Worm (Caenorhabditis elegans): Measurements from ENCODE around the gene mup-2.
A peak's percentile ranks its signal among the peaks of the same experiment; 100 is the strongest.

Gene mup-2

DNA sequence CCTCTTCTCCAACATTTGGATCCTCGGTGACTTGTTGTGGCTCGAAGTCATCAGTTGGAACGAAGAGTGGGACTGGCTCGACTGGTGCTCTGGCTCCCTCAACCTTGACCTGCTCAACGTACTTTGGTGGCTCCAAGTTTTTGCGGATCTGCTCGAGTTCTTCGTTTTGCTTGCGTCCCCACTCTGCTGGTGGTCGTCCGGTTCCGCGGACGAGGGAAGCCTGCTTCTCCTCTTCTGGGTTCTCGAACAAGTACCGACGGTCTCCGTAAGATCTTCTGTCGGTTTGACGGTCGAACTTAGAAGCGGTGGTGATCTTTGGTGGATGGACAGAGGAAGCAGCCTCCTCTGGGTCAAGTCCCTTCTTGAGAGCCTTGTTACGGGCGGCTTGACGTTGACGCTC is 1.3 kb downstream of the mup-2 start:
- TF ChIP-seq egl-18 (GFP tag; IDR thresholded peaks at IDR 0.05) (no peak), egl-44 (GFP tag; IDR thresholded peaks at IDR 0.05) (no peak), ceh-58 (GFP tag; IDR thresholded peaks at IDR 0.05) (no peak), bed-1 (GFP tag; IDR thresholded peaks at IDR 0.05) (no peak), F10E7.11 (tag; optimal IDR thresholded peaks at IDR 0.05) (no peak), die-1 (tag; optimal IDR thresholded peaks at IDR 0.05) (no peak), nhr-90 (tag; optimal IDR thresholded peaks at IDR 0.05) (no peak), zfh-2 (GFP tag; conservative IDR thresholded peaks at IDR 0.05) (peak; percentile 78), egrh-3 (GFP tag; IDR thresholded peaks at IDR 0.05) (peak; percentile 12; the same call in 1 of the 2 replicates), hlh-26 (GFP tag; conservative IDR thresholded peaks at IDR 0.05) (no peak), snpc-1.1 (tag; optimal IDR thresholded peaks at IDR 0.05; ENCODE audit: insufficient read depth) (no peak)

DNA sequence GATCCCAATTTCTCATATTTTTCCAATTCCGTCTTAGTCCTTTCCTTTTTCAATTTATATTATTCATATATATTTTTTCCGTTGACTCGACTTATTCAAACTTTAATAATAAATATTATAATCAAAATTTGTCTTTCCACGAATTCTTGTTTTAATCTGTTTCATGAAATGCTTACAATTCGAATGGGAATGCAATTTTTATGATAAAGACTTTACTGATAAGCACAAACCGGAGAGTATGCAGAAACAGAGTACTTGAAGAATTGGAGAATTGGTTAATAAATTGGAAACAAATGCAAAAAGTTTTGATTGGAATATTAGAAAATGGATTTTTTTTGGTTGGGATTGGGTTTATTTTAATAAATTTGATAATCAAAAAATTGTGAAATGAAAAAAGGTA is 1.7 kb downstream of the mup-2 start:
- TF ChIP-seq cebp-1 (GFP tag; IDR thresholded peaks at IDR 0.05) (no peak), cebp-1 (tag; optimal IDR thresholded peaks at IDR 0.05) (no peak), nhr-80 (tag; optimal IDR thresholded peaks at IDR 0.05) (peak; percentile 20), ekl-4 (GFP tag; IDR thresholded peaks at IDR 0.05) (no peak)

DNA sequence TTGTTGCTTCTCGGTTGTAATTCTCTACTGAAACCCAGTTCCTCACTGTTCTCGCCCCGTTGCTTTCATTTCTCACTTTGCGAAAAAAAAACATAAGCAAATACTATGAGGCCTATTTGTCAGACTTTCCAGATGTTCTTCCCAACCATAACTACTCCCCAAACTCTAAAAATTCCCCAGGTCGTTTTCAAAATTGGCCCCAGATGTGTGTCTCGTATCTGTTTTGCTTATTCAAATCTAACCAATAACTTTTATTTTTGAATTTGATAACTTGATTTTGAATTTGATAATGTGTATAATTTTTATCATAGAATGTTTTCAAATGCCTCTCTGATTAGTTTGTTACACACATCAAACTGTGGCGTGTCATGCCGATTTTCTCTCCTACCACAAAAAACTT is 2.2 kb downstream of the mup-2 start:
- TF ChIP-seq Y53F4B.3 (GFP tag; IDR thresholded peaks at IDR 0.05) (no peak), attf-3 (GFP tag; conservative IDR thresholded peaks at IDR 0.05) (no peak), sdz-38 (tag; optimal IDR thresholded peaks at IDR 0.05) (no peak), ccch-3 (GFP tag; optimal IDR thresholded peaks at IDR 0.05) (no peak), unc-62 (GFP tag; optimal IDR thresholded peaks at IDR 0.05) (no peak), zim-3 (tag; optimal IDR thresholded peaks at IDR 0.05) (no peak), Y56A3A.18 (GFP tag; IDR thresholded peaks at IDR 0.05) (no peak), somi-1 (GFP tag; optimal IDR thresholded peaks at IDR 0.05) (no peak), B0019.2 (GFP tag; conservative IDR thresholded peaks at IDR 0.05) (no peak), ztf-3 (GFP tag; optimal IDR thresholded peaks at IDR 0.05) (no peak), xnd-1 (tag; optimal IDR thresholded peaks at IDR 0.05) (no peak), F10E7.11 (tag; optimal IDR thresholded peaks at IDR 0.05) (no peak), lag-1 (GFP tag; IDR thresholded peaks at IDR 0.05) (no peak), pbrm-1 (GFP tag; IDR thresholded peaks at IDR 0.05) (no peak), egrh-3 (GFP tag; IDR thresholded peaks at IDR 0.05) (no peak), sea-2 (GFP tag; IDR thresholded peaks at IDR 0.05) (no peak), ceh-79 (tag; optimal IDR thresholded peaks at IDR 0.05) (no peak), ztf-25 (GFP tag; IDR thresholded peaks at IDR 0.05) (no peak)

DNA sequence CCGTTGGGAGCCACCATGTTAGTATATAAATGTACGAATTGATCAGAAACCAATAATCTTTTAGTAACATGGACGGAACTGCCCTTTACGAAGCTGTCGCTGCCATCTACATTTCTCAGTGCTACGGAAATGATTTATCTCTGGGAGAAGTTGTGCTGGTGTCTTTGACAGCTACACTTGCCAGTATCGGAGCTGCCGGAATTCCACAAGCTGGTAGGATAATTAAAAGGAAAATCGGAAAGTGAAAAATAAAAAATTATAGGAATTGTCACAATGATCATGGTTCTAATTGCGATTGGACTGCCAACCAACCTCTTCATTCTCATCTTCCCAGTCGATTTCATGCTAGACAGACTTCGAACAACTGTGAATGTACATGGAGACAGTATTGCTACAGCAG is 4.1 kb downstream of the mup-2 start:
- TF ChIP-seq hsf-1 (GFP tag; IDR thresholded peaks at IDR 0.05) (no peak), hmg-1.2 (GFP tag; IDR thresholded peaks at IDR 0.05) (no peak), T07F8.4 (tag; optimal IDR thresholded peaks at IDR 0.05) (no peak), athp-1 (tag; optimal IDR thresholded peaks at IDR 0.05) (no peak), F33H1.4 (GFP tag; IDR thresholded peaks at IDR 0.05) (no peak), hmg-20 (GFP tag; IDR thresholded peaks at IDR 0.05) (no peak), Y53G8AR.9 (GFP tag; conservative IDR thresholded peaks at IDR 0.05) (no peak), sptf-2 (GFP tag; optimal IDR thresholded peaks at IDR 0.05) (no peak)

Measured in whole organism, young adult.